Fruit fly (Drosophila melanogaster) whole organism, embryonic: ENCODE data around the gene Top3alpha.

Experiments
- CG10209 ChIP-seq: fragments of 200-800 bp; sonication (Bioruptor generic); optimal IDR thresholded peaks from 3 replicates; lab custom pipeline; 2017; ENCODE audit warnings: missing biosample characterization, mild to moderate bottlenecking, missing genetic modification characterization, missing genetic modification reagents
- CG10321 ChIP-seq: fragments of 200-800 bp; sonication (Bioruptor generic); IDR thresholded peaks from 2 replicates; pipeline ENCODE4 v1.3.6; 2022; ENCODE audit warnings: missing biosample characterization, missing genetic modification characterization
- CG10366 ChIP-seq: fragments of 200-800 bp; sonication (Bioruptor generic); IDR thresholded peaks from 2 replicates; pipeline ENCODE4 v1.3.6; 2022; ENCODE audit warnings: missing biosample characterization, missing genetic modification characterization
- CG10654 ChIP-seq: fragments of 200-800 bp; sonication (Bioruptor generic); optimal IDR thresholded peaks from 2 replicates; lab custom pipeline; 2016; ENCODE audit warnings: missing biosample characterization, missing genetic modification characterization
- CG12236 ChIP-seq: fragments of 200-800 bp; sonication (Bioruptor generic); optimal IDR thresholded peaks from 2 replicates; lab custom pipeline; 2016; ENCODE audit warnings: missing biosample characterization, missing genetic modification characterization
- CG12942 ChIP-seq: fragments of 200-800 bp; sonication (Bioruptor generic); optimal IDR thresholded peaks from 3 replicates; lab custom pipeline; 2016; ENCODE audit warnings: missing biosample characterization, missing genetic modification characterization
- CG17186 ChIP-seq: fragments of 200-800 bp; sonication (Bioruptor generic); optimal IDR thresholded peaks from 3 replicates; lab custom pipeline; 2017; ENCODE audit warnings: missing biosample characterization, missing genetic modification reagents, missing genetic modification characterization
- CG17359 ChIP-seq: fragments of 200-800 bp; sonication (Bioruptor generic); optimal IDR thresholded peaks from 3 replicates; lab custom pipeline; 2018; ENCODE audit warnings: missing biosample characterization, mild to moderate bottlenecking, missing genetic modification characterization, moderate library complexity
- CG17568 ChIP-seq: fragments of 200-800 bp; sonication (Bioruptor generic); optimal IDR thresholded peaks from 2 replicates; lab custom pipeline; 2018; ENCODE audit warnings: missing biosample characterization, mild to moderate bottlenecking, missing genetic modification characterization, moderate library complexity
- CG2199 ChIP-seq: fragments of 200-800 bp; sonication (Bioruptor generic); IDR thresholded peaks from 3 replicates; pipeline ENCODE4 v1.3.6; 2022; ENCODE audit warnings: missing biosample characterization, missing genetic modification characterization
- CG34376 ChIP-seq: fragments of 200-800 bp; sonication (Bioruptor generic); optimal IDR thresholded peaks from 2 replicates; lab custom pipeline; 2018; ENCODE audit warnings: missing biosample characterization, mild to moderate bottlenecking, missing genetic modification characterization
- CG3726 ChIP-seq: fragments of 200-800 bp; sonication (Bioruptor generic); IDR thresholded peaks from 3 replicates; pipeline ENCODE4, ENCODE4 v1.3.6; 2022; ENCODE audit warnings: missing biosample characterization, missing genetic modification characterization
- CG42726 ChIP-seq: fragments of 200-800 bp; sonication (Bioruptor generic); IDR thresholded peaks from 2 replicates; pipeline ENCODE4 v1.3.6; 2022; ENCODE audit warnings: missing biosample characterization, missing genetic modification characterization; ENCODE audit not compliant: partially characterized antibody
- CG4328 ChIP-seq: fragments of 200-800 bp; sonication (Bioruptor generic); optimal IDR thresholded peaks from 3 replicates; lab custom pipeline; 2017; ENCODE audit warnings: missing biosample characterization, missing genetic modification reagents, missing genetic modification characterization
- CG43689 ChIP-seq: fragments of 200-800 bp; sonication (Bioruptor generic); IDR thresholded peaks from 2 replicates; pipeline ENCODE4 v1.3.6; 2022; ENCODE audit warnings: missing biosample characterization, missing genetic modification characterization
- CG5245 ChIP-seq: fragments of 200-800 bp; sonication (Bioruptor generic); optimal IDR thresholded peaks from 3 replicates; lab custom pipeline; 2016; ENCODE audit warnings: missing biosample characterization, missing genetic modification characterization
- CG6175 ChIP-seq: fragments of 200-800 bp; sonication (Bioruptor generic); IDR thresholded peaks from 3 replicates; pipeline ENCODE4 v1.3.6; 2022; ENCODE audit warnings: missing biosample characterization, missing genetic modification characterization
- CG6683 ChIP-seq: fragments of 200-800 bp; sonication (Bioruptor generic); optimal IDR thresholded peaks from 2 replicates; lab custom pipeline; 2017; ENCODE audit warnings: missing biosample characterization, mild to moderate bottlenecking, missing genetic modification characterization, missing genetic modification reagents
- CG6813 ChIP-seq: fragments of 200-800 bp; sonication (Bioruptor generic); optimal IDR thresholded peaks from 2 replicates; lab custom pipeline; 2017; ENCODE audit warnings: missing biosample characterization, missing genetic modification characterization, mild to moderate bottlenecking, moderate library complexity, missing genetic modification reagents
- CG7357 ChIP-seq: fragments of 200-800 bp; sonication (Bioruptor generic); IDR thresholded peaks from 3 replicates; pipeline ENCODE4 v1.3.6; 2022; ENCODE audit warnings: missing biosample characterization, missing genetic modification characterization
- CG7786 ChIP-seq: fragments of 200-800 bp; sonication (Bioruptor generic); optimal IDR thresholded peaks from 2 replicates; lab custom pipeline; 2016; ENCODE audit warnings: missing biosample characterization, missing genetic modification characterization
- CG8478 ChIP-seq: fragments of >200 bp; optimal IDR thresholded peaks from 2 replicates; lab custom pipeline; 2018
- CG9215 ChIP-seq: fragments of 200-800 bp; sonication (Bioruptor generic); IDR thresholded peaks from 2 replicates; pipeline ENCODE4 v1.3.6; 2022; ENCODE audit warnings: missing biosample characterization, missing genetic modification characterization
- D ChIP-seq, 2 experiments: fragments of 200-800 bp in 1 of 2; fragments of >200 bp in 1 of 2; sonication (Bioruptor generic) in 1 of 2; optimal IDR thresholded peaks; 2 replicates in 1 of 2; 3 replicates in 1 of 2; lab custom pipeline; 2017; ENCODE audit warnings: mild to moderate bottlenecking in 1 of 2, missing biosample characterization in 1 of 2, missing genetic modification characterization in 1 of 2, missing genetic modification reagents in 1 of 2
- Dbx ChIP-seq: fragments of 200-800 bp; sonication (Bioruptor generic); IDR thresholded peaks from 3 replicates; pipeline ENCODE4 v1.3.6; 2022; ENCODE audit warnings: missing biosample characterization, missing genetic modification characterization
- Dfd ChIP-seq, 2 experiments: fragments of >200 bp; optimal IDR thresholded peaks; 2 replicates each; lab custom pipeline; 2017; ENCODE audit warnings: missing biosample characterization in 2 of 2, missing genetic modification characterization in 2 of 2
- Dll ChIP-seq: fragments of 200-800 bp; sonication (Bioruptor generic); IDR thresholded peaks from 4 replicates; pipeline ENCODE4 v1.3.6; 2022; ENCODE audit warnings: missing biosample characterization, missing genetic modification characterization; ENCODE audit not compliant: partially characterized antibody
- E2f2 ChIP-seq: fragments of 200-800 bp; sonication (Bioruptor generic); IDR thresholded peaks from 2 replicates; pipeline ENCODE4 v1.3.6; 2022; ENCODE audit warnings: missing biosample characterization, missing genetic modification characterization
- ERR ChIP-seq: fragments of 200-800 bp; sonication (Bioruptor generic); optimal IDR thresholded peaks from 2 replicates; lab custom pipeline; 2016; ENCODE audit warnings: missing biosample characterization, missing genetic modification characterization
- Elba2 ChIP-seq: fragments of 200-800 bp; sonication (Bioruptor generic); optimal IDR thresholded peaks from 3 replicates; lab custom pipeline; 2016; ENCODE audit warnings: missing biosample characterization, missing genetic modification characterization
- GATAe ChIP-seq: fragments of 200-800 bp; sonication (Bioruptor generic); conservative IDR thresholded peaks from 2 replicates; pipeline ENCODE4 v1.3.6; 2022; ENCODE audit warnings: missing biosample characterization, missing genetic modification characterization
- Gug ChIP-seq: fragments of 200-800 bp; sonication (Bioruptor generic); IDR thresholded peaks from 4 replicates; pipeline ENCODE4 v1.3.6; 2022; ENCODE audit warnings: missing biosample characterization, missing genetic modification characterization
- Myb ChIP-seq: fragments of 200-800 bp; sonication (Bioruptor generic); optimal IDR thresholded peaks from 2 replicates; lab custom pipeline; 2016; ENCODE audit warnings: missing biosample characterization, missing genetic modification characterization
- NC2α ChIP-seq: fragments of 200-800 bp; sonication (Bioruptor generic); optimal IDR thresholded peaks from 2 replicates; lab custom pipeline; 2016; ENCODE audit warnings: missing biosample characterization, missing genetic modification characterization
- Rx ChIP-seq: fragments of 200-800 bp; sonication (Bioruptor generic); IDR thresholded peaks from 2 replicates; pipeline ENCODE4 v1.3.6; 2022; ENCODE audit warnings: missing biosample characterization, missing genetic modification characterization
- Taf1 ChIP-seq: fragments of 200-800 bp; sonication (Bioruptor generic); IDR thresholded peaks from 2 replicates; pipeline ENCODE4 v1.3.6; 2022; ENCODE audit warnings: missing biosample characterization, missing genetic modification characterization
- bowl ChIP-seq: fragments of 200-800 bp; sonication (Bioruptor generic); IDR thresholded peaks from 2 replicates; pipeline ENCODE4 v1.3.6; 2022; ENCODE audit warnings: missing biosample characterization, missing genetic modification characterization
- crol ChIP-seq: fragments of 200-800 bp; sonication (Bioruptor generic); IDR thresholded peaks from 2 replicates; pipeline ENCODE4 v1.3.6; 2022; ENCODE audit warnings: missing biosample characterization, missing genetic modification characterization
- dm ChIP-seq: fragments of 200-800 bp; sonication (Bioruptor generic); optimal IDR thresholded peaks from 3 replicates; lab custom pipeline; 2016; ENCODE audit warnings: missing biosample characterization, missing genetic modification characterization
- fd3F ChIP-seq: fragments of 200-800 bp; sonication (Bioruptor generic); optimal IDR thresholded peaks from 2 replicates; lab custom pipeline; 2018; ENCODE audit warnings: missing biosample characterization, mild to moderate bottlenecking, missing genetic modification characterization, moderate library complexity
- lab ChIP-seq: fragments of 200-800 bp; sonication (Bioruptor generic); optimal IDR thresholded peaks from 3 replicates; lab custom pipeline; 2017; ENCODE audit warnings: missing biosample characterization, missing genetic modification characterization, mild to moderate bottlenecking, moderate library complexity, missing genetic modification reagents
- pros ChIP-seq: fragments of 200-800 bp; sonication (Bioruptor generic); optimal IDR thresholded peaks from 3 replicates; lab custom pipeline; 2019; ENCODE audit warnings: missing biosample characterization, mild to moderate bottlenecking, missing genetic modification characterization, moderate library complexity
- ro ChIP-seq: fragments of 200-800 bp; sonication (Bioruptor generic); IDR thresholded peaks from 2 replicates; pipeline ENCODE4 v1.3.6; 2022; ENCODE audit warnings: missing biosample characterization, missing genetic modification characterization
- salm ChIP-seq: fragments of 200-800 bp; sonication (Bioruptor generic); optimal IDR thresholded peaks from 2 replicates; lab custom pipeline; 2018; ENCODE audit warnings: missing biosample characterization, mild to moderate bottlenecking, missing genetic modification characterization
- scrt ChIP-seq: fragments of 200-800 bp; sonication (Bioruptor generic); optimal IDR thresholded peaks from 2 replicates; lab custom pipeline; 2018; ENCODE audit warnings: missing biosample characterization, mild to moderate bottlenecking, missing genetic modification characterization, moderate library complexity
- sens-2 ChIP-seq: fragments of 200-800 bp; sonication (Bioruptor generic); IDR thresholded peaks from 2 replicates; pipeline ENCODE4 v1.3.6; 2022; ENCODE audit warnings: missing biosample characterization, missing genetic modification characterization
- shn ChIP-seq: fragments of 200-800 bp; sonication (Bioruptor generic); optimal IDR thresholded peaks from 3 replicates; lab custom pipeline; 2016; ENCODE audit warnings: missing biosample characterization, missing genetic modification characterization
- ssp ChIP-seq: fragments of 200-800 bp; sonication (Bioruptor generic); IDR thresholded peaks from 2 replicates; pipeline ENCODE4 v1.3.6; 2022; ENCODE audit warnings: missing biosample characterization, missing genetic modification characterization
- trem ChIP-seq: fragments of 200-800 bp; optimal IDR thresholded peaks from 3 replicates; lab custom pipeline; 2019; ENCODE audit warnings: missing biosample characterization, mild to moderate bottlenecking, missing genetic modification characterization, moderate library complexity
- twi ChIP-seq: fragments of 200-800 bp; optimal IDR thresholded peaks from 2 replicates; lab custom pipeline; 2019; ENCODE audit warnings: missing biosample characterization, mild to moderate bottlenecking, missing genetic modification characterization, moderate library complexity
- unpg ChIP-seq: fragments of 200-800 bp; sonication (Bioruptor generic); optimal IDR thresholded peaks from 3 replicates; lab custom pipeline; 2018; ENCODE audit warnings: missing biosample characterization, mild to moderate bottlenecking, missing genetic modification characterization, moderate library complexity
- zen2 ChIP-seq: fragments of 200-800 bp; sonication (Bioruptor generic); IDR thresholded peaks from 3 replicates; pipeline ENCODE4 v1.3.6; 2022; ENCODE audit warnings: missing biosample characterization, missing genetic modification characterization; ENCODE audit not compliant: partially characterized antibody

Top3alpha gene

DNA sequence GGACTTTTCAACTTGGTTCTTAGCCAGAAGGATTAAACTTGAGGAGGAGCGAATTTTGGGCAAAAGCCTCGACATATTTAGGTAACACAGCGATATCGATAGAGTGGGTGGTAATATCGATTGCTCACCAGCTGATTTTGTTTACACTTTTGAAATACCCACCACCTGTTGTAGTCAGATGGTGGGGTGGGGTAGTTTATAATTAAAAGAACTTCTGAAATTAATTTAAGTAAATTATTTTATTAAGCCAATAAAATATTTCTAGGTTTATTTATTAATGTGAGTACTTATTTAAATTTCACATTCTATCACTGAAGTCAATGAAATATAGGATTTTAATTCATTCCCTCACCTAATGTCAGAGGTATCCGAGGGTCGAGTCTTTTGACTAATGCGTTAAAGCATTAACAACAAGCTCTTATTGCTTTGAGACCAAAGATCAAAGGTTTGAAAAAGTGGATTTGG, 7.9 kb upstream of the Top3alpha start, which contains the start of the genes CG10194 and CG18094 (continued):
- TF ChIP-seq CG42726 (GFP tag; lab: Robert Waterston, UW): no peak
- no peak for TF ChIP-seq Myb
- no peak for TF ChIP-seq CG3726 (GFP tag; lab: Robert Waterston, UW)
- no peak for TF ChIP-seq fd3F (GFP tag; lab: Kevin White, UChicago)
- TF ChIP-seq ro (GFP tag; lab: Robert Waterston, UW): no peak
- TF ChIP-seq Rx (GFP tag; lab: Robert Waterston, UW): no peak
- no peak for TF ChIP-seq shn (GFP tag; lab: Kevin White, UChicago)
- no peak for TF ChIP-seq CG2199 (GFP tag; lab: Robert Waterston, UW)
- TF ChIP-seq CG6175 (GFP tag; lab: Robert Waterston, UW): no peak
- peak; percentile 16 for TF ChIP-seq CG10654 (GFP tag; lab: Kevin White, UChicago)
- TF ChIP-seq Dll (GFP tag; lab: Robert Waterston, UW): peak; percentile 72
- no peak for TF ChIP-seq CG5245 (GFP tag; lab: Kevin White, UChicago)
- no peak for TF ChIP-seq Taf1
- peak; percentile 34 for TF ChIP-seq CG34376 (GFP tag; lab: Kevin White, UChicago)
- no peak for TF ChIP-seq CG17568 (GFP tag; lab: Kevin White, UChicago)
- TF ChIP-seq ssp: no peak
- no peak for TF ChIP-seq lab (GFP tag; lab: Kevin White, UChicago)
- no peak for TF ChIP-seq ERR
- no peak for TF ChIP-seq Elba2 (GFP tag; lab: Kevin White, UChicago)
- TF ChIP-seq CG8478 (lab: Kevin White, UChicago): no peak
- TF ChIP-seq dm (GFP tag; lab: Kevin White, UChicago): no peak
- TF ChIP-seq CG10366 (GFP tag; lab: Robert Waterston, UW): no peak
- TF ChIP-seq Dfd (GFP tag; optimal IDR thresholded peaks at IDR 0.05; lab: Kevin White, UChicago): no peak
- peak; percentile 11; the same call in 1 of the 2 replicates for TF ChIP-seq CG9215 (GFP tag; lab: Robert Waterston, UW)
- no peak for TF ChIP-seq pros (GFP tag; lab: Kevin White, UChicago)
- no peak for TF ChIP-seq CG12236 (GFP tag; lab: Kevin White, UChicago)
- 0 out of 3 replicates have a peak, but pooled peaks have one; percentile 35 for TF ChIP-seq Dbx (GFP tag; lab: Robert Waterston, UW)
- no peak for TF ChIP-seq NC2α (GFP tag; lab: Kevin White, UChicago)
- peak; percentile 9 for TF ChIP-seq CG17359 (tag; lab: Kevin White, UChicago)
- peak; percentile 72 for TF ChIP-seq zen2
- TF ChIP-seq CG10209 (GFP tag; lab: Kevin White, UChicago): peak; percentile 29
- TF ChIP-seq CG17186 (GFP tag; lab: Kevin White, UChicago): no peak
- no peak for TF ChIP-seq Gug (GFP tag; lab: Robert Waterston, UW)
- TF ChIP-seq E2f2 (GFP tag; lab: Robert Waterston, UW): peak; percentile 28; the same call in 1 of the 2 replicates
- no peak for TF ChIP-seq CG7357 (GFP tag; lab: Robert Waterston, UW)
- no peak for TF ChIP-seq GATAe (GFP tag; lab: Robert Waterston, UW)
- no peak for TF ChIP-seq D (optimal IDR thresholded peaks at IDR 0.05; lab: Kevin White, UChicago)
- TF ChIP-seq D (GFP tag; optimal IDR thresholded peaks at IDR 0.05; lab: Kevin White, UChicago): no peak
- TF ChIP-seq CG12942: no peak
- TF ChIP-seq bowl (GFP tag; lab: Robert Waterston, UW): no peak
- no peak for TF ChIP-seq crol (GFP tag; lab: Robert Waterston, UW)
- peak; percentile 92 for TF ChIP-seq scrt (GFP tag; lab: Kevin White, UChicago)
- peak; percentile 17 for TF ChIP-seq trem (tag; lab: Kevin White, UChicago)
- no peak for TF ChIP-seq twi (tag; lab: Kevin White, UChicago)
- no peak for TF ChIP-seq salm
- no peak for TF ChIP-seq unpg
- TF ChIP-seq CG10321 (GFP tag; lab: Robert Waterston, UW): no peak
- TF ChIP-seq CG7786 (GFP tag; lab: Kevin White, UChicago): no peak
- TF ChIP-seq CG6813 (GFP tag; lab: Kevin White, UChicago): no peak
- TF ChIP-seq CG4328 (GFP tag; lab: Kevin White, UChicago): no peak
- no peak for TF ChIP-seq CG6683
- no peak for TF ChIP-seq sens-2 (GFP tag; lab: Robert Waterston, UW)
- TF ChIP-seq CG43689: no peak
